Worm (Caenorhabditis elegans) whole organism, dauer: ENCODE measurements around the gene M176.4.
"Not testable (repeated sequence)": the region's sequence is repeated elsewhere in the genome, so short reads cannot be mapped to it uniquely, and the experiment has no call there.

Experiments
- unc-62 ChIP-seq: sonication (generic microtip); optimal IDR thresholded peaks from 2 replicates; lab custom pipeline; 2017; ENCODE audit warnings: missing biosample characterization, missing genetic modification reagents, missing genetic modification characterization

Gene M176.4

DNA sequence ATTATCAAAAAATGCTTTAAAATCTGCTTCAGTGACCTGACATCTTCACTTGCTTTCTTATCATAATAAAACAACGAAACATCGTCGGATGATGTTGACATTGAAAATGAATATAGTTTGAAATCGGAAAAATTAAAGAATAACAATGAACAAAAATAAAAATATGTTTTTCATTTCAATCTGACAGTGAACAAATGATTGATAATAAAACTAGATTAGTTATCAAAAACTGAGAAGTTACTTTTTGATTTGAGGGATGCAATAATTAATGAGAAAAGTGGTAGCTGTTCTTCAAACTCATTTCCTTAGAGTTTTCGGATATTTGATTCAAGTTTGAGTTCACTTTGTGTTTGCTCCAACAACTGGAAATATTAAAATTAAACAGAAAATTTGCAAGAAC, 25.4 kb downstream of the M176.4 start, which contains the start of gene chil-15:
Gene chil-15, minus strand, starts transcription at position 101 of the 400 bp plus-strand sequence.
- TF ChIP-seq unc-62 (GFP tag; lab: Kevin White, UChicago): no peak

DNA sequence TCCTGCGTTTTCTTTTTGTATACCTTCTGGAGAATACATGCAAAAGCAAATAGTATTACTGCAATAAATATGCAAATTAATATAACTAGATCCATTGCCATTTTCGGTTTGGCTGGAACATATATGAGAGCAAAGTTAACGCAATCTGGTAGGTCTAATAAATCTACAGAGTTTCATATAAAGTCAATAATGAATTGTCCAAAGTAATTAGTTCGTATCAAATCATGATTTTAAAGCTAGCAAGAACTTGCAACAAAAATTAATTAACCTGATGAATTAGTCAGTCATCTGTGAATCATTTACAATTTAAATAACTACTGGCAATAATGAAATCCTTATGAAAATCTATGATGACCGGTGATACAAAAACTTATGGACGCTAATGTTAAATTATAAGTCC, 27.2 kb downstream of the M176.4 start, which contains the start of gene R09D1.13:
Gene R09D1.13, minus strand, starts transcription at position 101 of the 400 bp plus-strand sequence.
- no peak for TF ChIP-seq unc-62 (GFP tag; lab: Kevin White, UChicago)

DNA sequence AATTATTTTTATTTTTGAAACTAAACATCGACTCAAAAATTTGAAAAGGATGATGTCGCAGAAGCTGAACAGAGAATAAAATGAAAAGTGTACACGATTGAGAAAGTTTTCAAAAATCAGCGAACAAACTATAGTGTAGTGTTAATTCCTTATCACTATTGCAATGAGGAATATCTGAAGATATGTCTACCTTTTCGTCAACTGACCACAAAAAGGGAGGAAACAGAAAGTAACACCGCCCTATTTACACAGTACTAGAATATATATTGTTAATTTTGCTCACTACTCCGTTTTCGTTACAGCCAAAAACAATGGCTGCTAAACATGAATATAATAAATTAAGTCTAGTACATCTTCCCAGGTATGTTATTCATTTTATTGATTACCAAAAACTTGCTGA, 29.8 kb downstream of the M176.4 start, which contains the start of gene chil-18:
Gene chil-18, plus strand, starts transcription at position 301 of the 400 bp plus-strand sequence.
- no peak for TF ChIP-seq unc-62 (GFP tag; lab: Kevin White, UChicago)

DNA sequence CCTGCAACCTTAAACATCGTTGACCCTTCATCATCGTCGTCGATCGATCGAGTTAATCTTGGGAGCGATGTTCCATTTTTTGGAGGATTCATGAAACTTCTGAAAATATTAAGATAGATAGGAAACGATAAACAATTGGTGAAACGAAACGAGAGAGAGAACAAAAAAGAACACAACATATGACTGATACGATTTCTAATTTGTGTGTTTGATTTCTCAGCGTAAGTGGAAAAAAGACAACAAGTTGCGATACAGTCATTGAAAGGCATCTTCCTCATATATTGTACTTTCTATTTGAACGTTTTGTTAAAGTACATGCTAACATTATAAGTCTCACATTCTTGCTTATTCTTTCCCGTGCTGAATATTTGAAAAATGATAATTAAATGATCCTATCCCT, 34.0 kb downstream of the M176.4 start, which contains the start of gene R09D1.12:
Gene R09D1.12, minus strand, starts transcription at position 101 of the 400 bp plus-strand sequence.
- not testable (repeated sequence) for TF ChIP-seq unc-62 (GFP tag; lab: Kevin White, UChicago)

DNA sequence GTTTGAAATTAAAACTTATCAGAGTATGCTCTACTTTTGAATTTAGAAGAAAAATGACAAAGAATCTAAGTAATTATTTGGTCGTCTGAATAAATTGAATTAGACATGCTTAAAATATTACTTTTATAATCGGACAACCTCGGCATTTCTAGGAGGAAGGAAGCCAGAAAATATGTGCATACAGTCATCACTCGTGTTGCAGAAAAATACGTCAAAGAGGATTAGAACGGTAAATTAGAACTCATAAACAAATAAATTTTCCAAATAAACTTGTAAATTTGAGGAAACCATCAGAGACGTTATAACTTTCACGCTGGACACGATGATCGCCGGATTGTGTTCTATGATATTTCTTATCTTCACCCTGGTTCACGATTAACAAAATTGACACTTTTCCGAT, 36.1 kb downstream of the M176.4 start, which contains the start of gene chil-19:
Gene chil-19, minus strand, starts transcription at position 101 of the 400 bp plus-strand sequence.
- no peak for TF ChIP-seq unc-62 (GFP tag; lab: Kevin White, UChicago)

DNA sequence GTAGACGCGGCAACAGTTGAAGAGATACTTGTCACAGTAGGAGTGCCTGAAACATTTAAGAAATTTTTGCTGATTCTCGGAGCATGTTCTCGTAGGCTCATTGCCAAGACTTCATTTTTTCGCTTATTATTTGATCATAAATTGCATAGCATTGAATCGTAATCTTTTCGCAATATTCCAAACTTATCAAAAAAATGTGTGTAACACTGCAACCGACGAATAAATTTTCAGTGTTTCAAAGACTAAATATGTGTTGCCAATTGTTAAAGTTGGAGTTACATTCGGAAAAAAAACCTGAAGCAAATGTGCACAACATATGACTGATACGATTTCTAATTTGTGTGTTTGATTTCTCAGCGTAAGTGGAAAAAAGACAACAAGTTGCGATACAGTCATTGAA, 41.3 kb downstream of the M176.4 start, which contains the start of gene R09D1.14:
Gene R09D1.14, minus strand, starts transcription at position 101 of the 400 bp plus-strand sequence.
- TF ChIP-seq unc-62 (GFP tag; lab: Kevin White, UChicago): not testable (repeated sequence)

DNA sequence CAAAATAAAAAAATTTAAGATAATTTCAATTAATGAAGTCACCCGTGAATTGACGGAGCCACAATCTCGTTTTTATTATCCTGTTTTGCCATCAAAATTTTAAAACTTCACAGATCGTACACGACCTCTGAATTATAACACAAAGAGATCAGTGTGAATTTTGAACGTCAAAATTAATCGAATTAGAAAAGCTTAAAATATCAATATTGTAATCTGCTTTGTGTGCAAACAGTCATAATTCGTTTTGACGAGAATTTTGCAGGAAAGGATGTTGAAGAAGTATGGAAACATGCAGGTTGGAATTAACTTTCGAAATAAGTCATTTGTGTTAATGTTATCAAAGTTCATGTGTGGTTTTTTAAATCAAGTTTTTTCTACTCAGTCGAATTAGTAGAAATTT, 43.7 kb downstream of the M176.4 start, which contains the start of gene chil-21:
Gene chil-21, minus strand, starts transcription at position 101 of the 400 bp plus-strand sequence.
- TF ChIP-seq unc-62 (GFP tag; lab: Kevin White, UChicago): not testable (repeated sequence)

DNA sequence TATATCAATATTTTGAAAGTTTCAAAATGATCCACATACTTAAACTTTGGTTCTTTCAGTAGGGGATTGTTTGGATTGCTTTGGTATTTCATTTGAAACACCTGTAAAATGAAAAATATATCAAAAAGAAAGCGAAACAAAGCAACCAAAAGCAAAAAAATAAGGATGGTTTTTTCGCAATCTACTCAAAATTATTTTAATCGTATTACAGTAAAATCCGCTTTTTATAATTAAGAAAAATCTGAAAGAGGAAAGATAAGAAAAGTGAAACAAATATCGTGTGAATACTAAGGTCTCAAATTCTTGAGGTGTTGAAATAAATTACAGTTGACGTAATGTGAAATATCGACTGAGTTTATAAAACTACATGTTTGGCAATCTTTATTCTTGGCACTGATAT, 47.9 kb downstream of the M176.4 start, which contains the start of gene chil-22:
Gene chil-22, minus strand, starts transcription at position 101 of the 400 bp plus-strand sequence.
- no peak for TF ChIP-seq unc-62 (GFP tag; lab: Kevin White, UChicago)

DNA sequence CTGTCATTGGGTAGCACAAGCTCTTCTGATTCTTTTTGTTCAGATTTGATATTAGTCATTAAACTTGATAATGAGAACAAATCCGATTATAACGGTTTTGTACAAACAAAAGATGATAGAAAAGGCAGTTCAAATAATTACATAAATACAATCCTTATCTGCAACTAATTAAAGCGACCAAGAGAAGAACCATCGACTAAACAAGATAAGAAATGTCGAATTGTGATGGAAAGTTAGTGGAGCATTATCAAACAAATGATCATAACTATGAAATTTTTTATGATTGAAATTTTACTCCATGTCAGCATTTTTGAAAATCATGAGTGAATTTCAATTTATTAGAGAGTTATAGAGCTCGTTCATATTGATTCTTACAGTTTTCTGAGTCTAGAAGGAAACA, 50.2 kb downstream of the M176.4 start, which contains the start of gene chil-23:
Gene chil-23, minus strand, starts transcription at position 198 of the 400 bp plus-strand sequence.
- no peak for TF ChIP-seq unc-62 (GFP tag; lab: Kevin White, UChicago)

DNA sequence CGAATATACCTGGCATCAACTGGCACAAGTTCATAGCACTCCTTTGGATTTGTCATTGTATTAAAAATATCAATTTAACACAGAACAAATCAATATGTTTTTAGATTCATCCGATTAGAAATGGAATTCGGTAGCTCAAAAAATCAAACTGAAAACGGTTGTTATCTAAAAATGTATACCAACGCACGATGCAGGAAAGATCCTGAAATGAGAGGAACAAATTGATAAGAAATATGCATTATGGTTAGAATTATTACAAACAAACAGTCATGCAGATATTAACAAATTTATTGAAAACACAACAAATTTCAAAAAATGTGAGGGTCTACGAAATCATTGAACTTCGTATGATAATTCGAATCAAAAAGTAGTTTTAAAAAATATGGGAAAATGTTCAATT, 51.9 kb downstream of the M176.4 start, which contains the start of gene T19H5.6:
Gene T19H5.6, minus strand, starts transcription at position 195 of the 400 bp plus-strand sequence.
- TF ChIP-seq unc-62 (GFP tag; lab: Kevin White, UChicago): no peak
